1 fruit fly cellular context compared by ENCODE assay signal in genomic region chr3L:20792693-20793092, dm6.
TF ChIP-seq lines count a peak whose summit lies in the region.

TSS of gene Six4 (minus strand) at chr3L:20792777.

TF ChIP-seq in whole organism, embryonic, 481 proteins besides CTCF, POLR2A, EP300 and RAD21 (continued from another document):
- TF ChIP-seq CG6654 (GFP tag; optimal IDR thresholded peaks at IDR 0.05; lab: Kevin White, UChicago) = no peak
- TF ChIP-seq CG2199 (GFP tag; IDR thresholded peaks at IDR 0.05; lab: Robert Waterston, UW) = no peak
- TF ChIP-seq CG15479 (GFP tag; optimal IDR thresholded peaks at IDR 0.05; lab: Kevin White, UChicago) = no peak
- TF ChIP-seq Ravus (GFP tag; IDR thresholded peaks at IDR 0.05; lab: Robert Waterston, UW) = no peak
- no peak for TF ChIP-seq CG7987 (GFP tag; optimal IDR thresholded peaks at IDR 0.05; lab: Kevin White, UChicago)
- TF ChIP-seq ac (GFP tag; optimal IDR thresholded peaks at IDR 0.05; lab: Kevin White, UChicago) = peak; percentile 34
- TF ChIP-seq CG7839 (tag; optimal IDR thresholded peaks at IDR 0.05; lab: Kevin White, UChicago) = no peak
- no peak for TF ChIP-seq Neu2 (GFP tag; optimal IDR thresholded peaks at IDR 0.05; lab: Kevin White, UChicago; ENCODE audit: borderline replicate concordance)
- no peak for TF ChIP-seq Hand (GFP tag; optimal IDR thresholded peaks at IDR 0.05; lab: Kevin White, UChicago)
- TF ChIP-seq CG2678 (tag; optimal IDR thresholded peaks at IDR 0.05; lab: Kevin White, UChicago) = no peak
- TF ChIP-seq rib (GFP tag; IDR thresholded peaks at IDR 0.05; lab: Robert Waterston, UW) = no peak
- TF ChIP-seq az2 (GFP tag; optimal IDR thresholded peaks at IDR 0.05; lab: Kevin White, UChicago) = no peak
- no peak for TF ChIP-seq CG3407 (GFP tag; optimal IDR thresholded peaks at IDR 0.05; lab: Kevin White, UChicago)
- no peak for TF ChIP-seq Doc2 (GFP tag; IDR thresholded peaks at IDR 0.05; lab: Robert Waterston, UW)
- TF ChIP-seq MTF-1 (GFP tag; optimal IDR thresholded peaks at IDR 0.05; lab: Kevin White, UChicago; ENCODE audit: borderline replicate concordance) = peak; percentile 32
- TF ChIP-seq CG33213 (GFP tag; optimal IDR thresholded peaks at IDR 0.05; lab: Kevin White, UChicago) = no peak
- TF ChIP-seq hbn (GFP tag; IDR thresholded peaks at IDR 0.05; lab: Robert Waterston, UW; ENCODE audit: partially characterized antibody) = no peak
- TF ChIP-seq CG9817 (tag; optimal IDR thresholded peaks at IDR 0.05; lab: Kevin White, UChicago) = no peak
- TF ChIP-seq mld (GFP tag; IDR thresholded peaks at IDR 0.05; lab: Robert Waterston, UW; ENCODE audit: partially characterized antibody) = no peak
- no peak for TF ChIP-seq Sry-δ (GFP tag; optimal IDR thresholded peaks at IDR 0.05; lab: Kevin White, UChicago)
- no peak for TF ChIP-seq CG11085 (GFP tag; IDR thresholded peaks at IDR 0.05; lab: Robert Waterston, UW)
- TF ChIP-seq otp (GFP tag; IDR thresholded peaks at IDR 0.05; lab: Robert Waterston, UW) = 0 out of 3 replicates have a peak, but pooled peaks have one; percentile 18
- no peak for TF ChIP-seq CG8281 (tag; optimal IDR thresholded peaks at IDR 0.05; lab: Kevin White, UChicago)
- TF ChIP-seq Mrtf (GFP tag; IDR thresholded peaks at IDR 0.05; lab: Robert Waterston, UW) = 0 out of 3 replicates have a peak, but pooled peaks have one; percentile 34
- TF ChIP-seq cg (GFP tag; optimal IDR thresholded peaks at IDR 0.05; lab: Kevin White, UChicago) = no peak
- TF ChIP-seq Rfx (GFP tag; IDR thresholded peaks at IDR 0.05; lab: Robert Waterston, UW) = no peak
- no peak for TF ChIP-seq CG32772 (GFP tag; IDR thresholded peaks at IDR 0.05; lab: Robert Waterston, UW)
- TF ChIP-seq chm (GFP tag; IDR thresholded peaks at IDR 0.05; lab: Robert Waterston, UW) = peak; percentile 62
- no peak for TF ChIP-seq CG8765 (GFP tag; IDR thresholded peaks at IDR 0.05; lab: Robert Waterston, UW)
- no peak for TF ChIP-seq MESR4 (GFP tag; optimal IDR thresholded peaks at IDR 0.05; lab: Kevin White, UChicago)
- TF ChIP-seq CG11247 (GFP tag; IDR thresholded peaks at IDR 0.05; lab: Robert Waterston, UW) = no peak
- no peak for TF ChIP-seq CG12236 (GFP tag; optimal IDR thresholded peaks at IDR 0.05; lab: Kevin White, UChicago)
- no peak for TF ChIP-seq dpn (GFP tag; optimal IDR thresholded peaks at IDR 0.05; lab: Kevin White, UChicago)
- TF ChIP-seq ap (GFP tag; IDR thresholded peaks at IDR 0.05; lab: Robert Waterston, UW) = no peak
- peak; percentile 41 for TF ChIP-seq Ets65A (GFP tag; lab: Kevin White, UChicago)
- TF ChIP-seq CG10147 (GFP tag; optimal IDR thresholded peaks at IDR 0.05; lab: Kevin White, UChicago) = no peak
- TF ChIP-seq Blimp-1 (GFP tag; optimal IDR thresholded peaks at IDR 0.05; lab: Kevin White, UChicago) = no peak
- TF ChIP-seq bigmax (GFP tag; optimal IDR thresholded peaks at IDR 0.05; lab: Kevin White, UChicago) = no peak
- TF ChIP-seq BtbVII (GFP tag; optimal IDR thresholded peaks at IDR 0.05; lab: Kevin White, UChicago) = no peak
- TF ChIP-seq CG8290 (GFP tag; optimal IDR thresholded peaks at IDR 0.05; lab: Kevin White, UChicago) = peak; percentile 28
- TF ChIP-seq CG8290 (tag; optimal IDR thresholded peaks at IDR 0.05; lab: Kevin White, UChicago) = peak in 1 of 2 experiments; percentile 92
- no peak for TF ChIP-seq CG8944 (GFP tag; optimal IDR thresholded peaks at IDR 0.05; lab: Kevin White, UChicago)
- TF ChIP-seq CG42726 (GFP tag; IDR thresholded peaks at IDR 0.05; lab: Robert Waterston, UW; ENCODE audit: partially characterized antibody) = no peak
- TF ChIP-seq kay (GFP tag; optimal IDR thresholded peaks at IDR 0.05; lab: Kevin White, UChicago) = no peak
- no peak for TF ChIP-seq CG6689 (GFP tag; IDR thresholded peaks at IDR 0.05; lab: Robert Waterston, UW)
- TF ChIP-seq gcm (GFP tag; optimal IDR thresholded peaks at IDR 0.05; lab: Kevin White, UChicago) = peak; percentile 24
TF ChIP-seq in whole organism, embryonic: peak in this region for 59.
